Worm (Caenorhabditis elegans) whole organism, late embryonic: Measurements from ENCODE around the gene F49E8.6.

Experiments used
- C38D4.7 ChIP-seq: fragments of 200-800 bp; sonication (Bioruptor generic); optimal IDR thresholded peaks from 2 replicates; lab custom pipeline; 2018; ENCODE audit warnings: mild to moderate bottlenecking, missing genetic modification characterization, moderate library complexity, missing compliant biosample characterization
- F13H6.1 ChIP-seq: sonication (generic microtip); optimal IDR thresholded peaks from 2 replicates; lab custom pipeline; 2016; ENCODE audit warnings: missing genetic modification characterization, missing compliant biosample characterization
- K02D7.2 ChIP-seq: sonication (generic microtip); optimal IDR thresholded peaks from 2 replicates; lab custom pipeline; 2017; ENCODE audit warnings: mild to moderate bottlenecking, missing genetic modification characterization, missing compliant biosample characterization
- K09A11.1 ChIP-seq: sonication (generic microtip); optimal IDR thresholded peaks from 2 replicates; lab custom pipeline; 2017; ENCODE audit warnings: antibody characterized with exemption, mild to moderate bottlenecking, missing genetic modification characterization, missing compliant biosample characterization; ENCODE audit not compliant: insufficient read depth
- Y22D7AL.16 ChIP-seq: sonication (generic microtip); optimal IDR thresholded peaks from 2 replicates; lab custom pipeline; 2016; ENCODE audit warnings: missing genetic modification characterization, missing compliant biosample characterization
- ceh-18 ChIP-seq: sonication (generic microtip); optimal IDR thresholded peaks from 2 replicates; lab custom pipeline; 2016; ENCODE audit warnings: missing genetic modification characterization, missing compliant biosample characterization
- ceh-19 ChIP-seq: fragments of 200-800 bp; sonication (Bioruptor generic); optimal IDR thresholded peaks from 2 replicates; lab custom pipeline; 2018; ENCODE audit warnings: mild to moderate bottlenecking, missing genetic modification characterization, missing compliant biosample characterization
- ceh-24 ChIP-seq: sonication (generic microtip); optimal IDR thresholded peaks from 2 replicates; lab custom pipeline; 2016; ENCODE audit warnings: mild to moderate bottlenecking, missing genetic modification characterization, missing compliant biosample characterization
- ceh-30 ChIP-seq: fragments of 150-350 bp; optimal IDR thresholded peaks from 2 replicates; lab custom pipeline; 2014; ENCODE audit warnings: missing biosample characterization, missing genetic modification characterization
- ceh-31 ChIP-seq: sonication (generic microtip); optimal IDR thresholded peaks from 2 replicates; lab custom pipeline; 2016; ENCODE audit warnings: missing genetic modification characterization, missing compliant biosample characterization
- ceh-45 ChIP-seq: fragments of 200-800 bp; sonication (Bioruptor generic); IDR thresholded peaks from 2 replicates; pipeline ENCODE4 v1.3.6; 2022; ENCODE audit warnings: missing genetic modification reagents, missing genetic modification characterization, missing compliant biosample characterization
- ceh-48 ChIP-seq: sonication (generic microtip); optimal IDR thresholded peaks from 2 replicates; lab custom pipeline; 2016; ENCODE audit warnings: missing genetic modification characterization, inconsistent platforms, missing compliant biosample characterization
- dve-1 ChIP-seq: sonication (generic microtip); optimal IDR thresholded peaks from 2 replicates; lab custom pipeline; 2017; ENCODE audit warnings: antibody characterized with exemption, mild to moderate bottlenecking, missing genetic modification characterization, missing compliant biosample characterization
- elt-2 ChIP-seq: sonication (generic microtip); optimal IDR thresholded peaks from 2 replicates; lab custom pipeline; 2016; ENCODE audit warnings: missing genetic modification reagents, missing genetic modification characterization, missing compliant biosample characterization
- eyg-1 ChIP-seq: sonication (generic microtip); optimal IDR thresholded peaks from 2 replicates; lab custom pipeline; 2016; ENCODE audit warnings: missing genotype, missing genetic modification characterization, missing compliant biosample characterization
- gmeb-2 ChIP-seq: sonication (generic microtip); optimal IDR thresholded peaks from 2 replicates; lab custom pipeline; 2016; ENCODE audit warnings: missing genetic modification characterization, inconsistent platforms, missing compliant biosample characterization
- hlh-15 ChIP-seq: sonication (generic microtip); optimal IDR thresholded peaks from 2 replicates; lab custom pipeline; 2016; ENCODE audit warnings: missing genetic modification characterization, missing compliant biosample characterization
- hlh-6 ChIP-seq: sonication (generic microtip); optimal IDR thresholded peaks from 2 replicates; lab custom pipeline; 2016; ENCODE audit warnings: missing genotype, missing genetic modification characterization, missing compliant biosample characterization
- lin-11 ChIP-seq: fragments of 200-800 bp; sonication (Bioruptor generic); optimal IDR thresholded peaks from 2 replicates; lab custom pipeline; 2018; ENCODE audit warnings: mild to moderate bottlenecking, missing genetic modification characterization, missing compliant biosample characterization
- mec-3 ChIP-seq: sonication (generic microtip); optimal IDR thresholded peaks from 2 replicates; lab custom pipeline; 2016; ENCODE audit warnings: borderline replicate concordance, missing genetic modification characterization, missing compliant biosample characterization
- nfya-1 ChIP-seq: sonication (generic microtip); optimal IDR thresholded peaks from 2 replicates; lab custom pipeline; 2017; ENCODE audit warnings: missing genetic modification characterization, mild to moderate bottlenecking, missing compliant biosample characterization, antibody characterized with exemption, moderate library complexity
- npax-4 ChIP-seq: sonication (generic microtip); optimal IDR thresholded peaks from 2 replicates; lab custom pipeline; 2016; ENCODE audit warnings: missing genetic modification characterization, missing compliant biosample characterization
- pax-1 ChIP-seq: fragments of 150-350 bp; optimal IDR thresholded peaks from 2 replicates; lab custom pipeline; 2014; ENCODE audit warnings: missing biosample characterization, missing genetic modification characterization
- pha-2 ChIP-seq: sonication (generic microtip); optimal IDR thresholded peaks from 2 replicates; lab custom pipeline; 2017; ENCODE audit warnings: mild to moderate bottlenecking, missing genetic modification characterization, missing compliant biosample characterization
- pha-4 ChIP-seq: fragments of 150-350 bp; optimal IDR thresholded peaks from 2 replicates; lab custom pipeline; 2018; ENCODE audit warnings: missing biosample characterization, missing genetic modification reagents, missing genetic modification characterization
- pqm-1 ChIP-seq: sonication (generic microtip); optimal IDR thresholded peaks from 2 replicates; lab custom pipeline; 2016; ENCODE audit warnings: missing genetic modification characterization, missing compliant biosample characterization
- ref-2 ChIP-seq: sonication (generic microtip); optimal IDR thresholded peaks from 2 replicates; lab custom pipeline; 2016; ENCODE audit warnings: missing genetic modification characterization, missing compliant biosample characterization
- sox-2 ChIP-seq: fragments of 200-800 bp; sonication (Bioruptor generic); IDR thresholded peaks from 2 replicates; pipeline ENCODE4 v1.3.6; 2022; ENCODE audit warnings: missing genetic modification reagents, missing genetic modification characterization, missing compliant biosample characterization
- tbx-2 ChIP-seq: sonication (generic microtip); optimal IDR thresholded peaks from 2 replicates; lab custom pipeline; 2016; ENCODE audit warnings: missing genetic modification characterization, missing compliant biosample characterization
- tbx-7 ChIP-seq: sonication (generic microtip); optimal IDR thresholded peaks from 2 replicates; lab custom pipeline; 2016; ENCODE audit warnings: missing genotype, missing genetic modification characterization, missing compliant biosample characterization
- ttx-3 ChIP-seq: sonication (generic microtip); optimal IDR thresholded peaks from 2 replicates; lab custom pipeline; 2016; ENCODE audit warnings: missing genetic modification reagents, missing genetic modification characterization, missing compliant biosample characterization
- unc-3 ChIP-seq, 2 experiments: fragments of 200-800 bp in 1 of 2; sonication (Bioruptor generic) in 1 of 2; sonication (generic microtip) in 1 of 2; conservative IDR thresholded peaks in 1 of 2; optimal IDR thresholded peaks in 1 of 2; 2 replicates each; pipeline versions ENCODE4 v1.3.6 to Lab custom; 2016 to 2022; ENCODE audit warnings: missing compliant biosample characterization in 2 of 2, missing genetic modification characterization in 2 of 2, missing genetic modification reagents in 1 of 2
- unc-42 ChIP-seq: sonication (generic microtip); optimal IDR thresholded peaks from 2 replicates; lab custom pipeline; 2016; ENCODE audit warnings: missing genotype, missing genetic modification characterization, missing compliant biosample characterization
- unc-55 ChIP-seq: sonication (generic microtip); optimal IDR thresholded peaks from 2 replicates; lab custom pipeline; 2017; ENCODE audit warnings: missing biosample characterization, missing genetic modification reagents, missing genetic modification characterization
- zip-5 ChIP-seq: sonication (generic microtip); optimal IDR thresholded peaks from 2 replicates; lab custom pipeline; 2016; ENCODE audit warnings: missing genetic modification characterization, missing compliant biosample characterization

Gene F49E8.6

ce11 chrIV:7552958-7553553 is 1.4 kb downstream of the F49E8.6 start, which contains the start of gene dif-1:
TSS of gene dif-1 (minus strand) at chrIV:7553008.
- TF ChIP-seq C38D4.7 (GFP tag; lab: Kevin White, UChicago) = no peak
- no peak for TF ChIP-seq hlh-15 (tag; lab: Kevin White, UChicago)
- TF ChIP-seq ceh-31 (tag; lab: Kevin White, UChicago) = no peak
- TF ChIP-seq nfya-1 (tag; lab: Kevin White, UChicago) = peak; percentile 33
- TF ChIP-seq ceh-18 = no peak
- TF ChIP-seq tbx-7 = no peak
- no peak for TF ChIP-seq npax-4
- TF ChIP-seq lin-11 (tag; lab: Kevin White, UChicago) = no peak
- no peak for TF ChIP-seq ref-2
- peak; percentile 82 for TF ChIP-seq elt-2 (tag; lab: Kevin White, UChicago)
- TF ChIP-seq pha-2 (tag; lab: Kevin White, UChicago) = no peak
- TF ChIP-seq F13H6.1 (tag; lab: Kevin White, UChicago) = no peak
- TF ChIP-seq pha-4 (tag; lab: Kevin White, UChicago) = no peak
- TF ChIP-seq, all 69 proteins: peak for 2

- no peak for TF ChIP-seq dve-1 (tag; lab: Kevin White, UChicago)
- no peak for TF ChIP-seq ceh-30 (tag; lab: Kevin White, UChicago)
- no peak for TF ChIP-seq unc-3 (GFP tag; conservative IDR thresholded peaks at IDR 0.05; lab: Robert Waterston, UW)
- no peak for TF ChIP-seq unc-3 (tag; optimal IDR thresholded peaks at IDR 0.05; lab: Kevin White, UChicago)
- TF ChIP-seq F13H6.1 (tag; lab: Kevin White, UChicago) = no peak
- no peak for TF ChIP-seq ceh-24 (tag; lab: Kevin White, UChicago)
- no peak for TF ChIP-seq eyg-1 (tag; lab: Kevin White, UChicago)
- TF ChIP-seq K09A11.1 = no peak
- no peak for TF ChIP-seq nfya-1 (tag; lab: Kevin White, UChicago)
These were observed 2.4 kb downstream of the F49E8.6 start for ce11 chrIV:7552100-7552499.

- TF ChIP-seq mec-3 (tag; lab: Kevin White, UChicago) (no peak), unc-55 (no peak), ttx-3 (tag; lab: Kevin White, UChicago) (no peak), K02D7.2 (tag; lab: Kevin White, UChicago) (no peak), Y22D7AL.16 (tag; lab: Kevin White, UChicago) (no peak), unc-42 (tag; lab: Kevin White, UChicago) (no peak)
These were observed 3.2 kb downstream of the F49E8.6 start for ce11 chrIV:7551254-7551653.

DNA sequence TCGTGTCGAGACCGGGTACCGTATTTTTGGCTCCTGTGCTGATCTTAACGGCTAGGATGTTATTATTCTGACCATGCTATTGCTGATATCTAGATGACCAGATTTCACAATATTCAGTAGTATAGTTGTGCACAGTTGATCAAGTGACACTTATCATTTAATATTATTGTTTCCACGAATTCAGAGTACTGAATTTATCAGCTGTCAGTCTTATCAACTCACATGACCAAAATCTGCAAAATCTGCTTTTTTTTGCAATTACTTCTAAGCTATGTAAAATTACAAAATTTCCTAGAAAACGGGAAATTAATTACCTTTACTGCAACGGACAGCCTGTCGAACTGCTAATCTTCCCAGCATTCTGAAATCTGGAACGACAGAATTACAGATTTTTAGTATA is 4.0 kb downstream of the F49E8.6 start, which contains the start of gene pam-1:
Gene pam-1, minus strand, starts transcription at position 368 of the 400 bp plus-strand sequence.
- TF ChIP-seq hlh-6 (tag; lab: Kevin White, UChicago) = no peak
- no peak for TF ChIP-seq ref-2
- no peak for TF ChIP-seq ceh-45 (GFP tag; lab: Robert Waterston, UW)
- no peak for TF ChIP-seq ttx-3 (tag; lab: Kevin White, UChicago)
- TF ChIP-seq lin-11 (tag; lab: Kevin White, UChicago) = no peak
- no peak for TF ChIP-seq gmeb-2 (tag; lab: Kevin White, UChicago)
- TF ChIP-seq pha-4 (tag; lab: Kevin White, UChicago) = no peak
- no peak for TF ChIP-seq pqm-1
- TF ChIP-seq sox-2 = no peak
- no peak for TF ChIP-seq ceh-24 (tag; lab: Kevin White, UChicago)
- no peak for TF ChIP-seq hlh-15 (tag; lab: Kevin White, UChicago)
- no peak for TF ChIP-seq zip-5 (tag; lab: Kevin White, UChicago)
- no peak for TF ChIP-seq elt-2 (tag; lab: Kevin White, UChicago)

DNA sequence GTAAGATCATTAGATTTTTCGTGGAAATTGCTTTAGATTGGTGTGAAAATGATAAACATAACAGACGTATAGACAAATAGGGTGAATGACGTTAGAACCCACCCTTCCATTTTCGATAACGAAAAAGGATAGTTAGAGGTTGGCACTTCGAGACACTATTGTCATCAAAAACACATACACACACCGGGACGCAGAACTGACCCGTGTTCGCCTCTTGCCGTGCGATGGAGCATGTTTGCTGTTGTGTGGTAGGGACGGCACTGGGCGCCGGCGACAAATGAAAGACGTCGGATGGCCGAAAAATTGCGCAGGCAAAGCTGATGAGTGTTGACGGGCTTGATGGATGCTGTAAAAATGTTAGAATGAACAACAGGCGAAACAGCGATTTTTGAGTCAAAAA is 4.6 kb downstream of the F49E8.6 start:
- TF ChIP-seq ceh-19 = no peak
- TF ChIP-seq ceh-48 (tag; lab: Kevin White, UChicago) = no peak
- TF ChIP-seq pax-1 (tag; lab: Kevin White, UChicago) = no peak
- no peak for TF ChIP-seq hlh-15 (tag; lab: Kevin White, UChicago)
- no peak for TF ChIP-seq C38D4.7 (GFP tag; lab: Kevin White, UChicago)
- TF ChIP-seq elt-2 (tag; lab: Kevin White, UChicago) = no peak
- TF ChIP-seq tbx-2 (tag; lab: Kevin White, UChicago) = peak; percentile 1
- TF ChIP-seq nfya-1 (tag; lab: Kevin White, UChicago) = no peak
